Fruit fly (Drosophila melanogaster): ENCODE measurements around the gene mRpL36.

The mRpL36 gene

dm6 chr3L:8124481-8125359 lies at the start of gene mRpL36, which contains the start of gene CG7550:
Gene mRpL36, minus strand, starts transcription at chr3L:8125132.
Gene CG7550, minus strand, starts transcription at chr3L:8124531.
- TF ChIP-seq E2f2 (GFP tag; IDR thresholded peaks at IDR 0.05) = peak; percentile 55; the same call in 1 of the 2 replicates
- no peak for TF ChIP-seq Kr (GFP tag; optimal IDR thresholded peaks at IDR 0.05)
- peak; percentile 21 for TF ChIP-seq CG2116 (GFP tag; optimal IDR thresholded peaks at IDR 0.05)
- TF ChIP-seq CG18619 (GFP tag; optimal IDR thresholded peaks at IDR 0.05) = no peak
- TF ChIP-seq peb (GFP tag; IDR thresholded peaks at IDR 0.05) = no peak
- TF ChIP-seq Dp (GFP tag; optimal IDR thresholded peaks at IDR 0.05) = peak; percentile 47
- TF ChIP-seq Hr51 (GFP tag; optimal IDR thresholded peaks at IDR 0.05) = peak in 1 of 2 experiments; percentile 13
- TF ChIP-seq Med (GFP tag) = peak; percentile 55
- 0 out of 2 replicates have a peak, but pooled peaks have one; percentile 6 for TF ChIP-seq amos (GFP tag; IDR thresholded peaks at IDR 0.05; ENCODE audit: partially characterized antibody)
- TF ChIP-seq CG10267 (tag; optimal IDR thresholded peaks at IDR 0.05) = peak; percentile 67
- no peak for TF ChIP-seq cas (GFP tag; IDR thresholded peaks at IDR 0.05)
- TF ChIP-seq HLH4C (GFP tag; IDR thresholded peaks at IDR 0.05; ENCODE audit: partially characterized antibody) = 0 out of 3 replicates have a peak, but pooled peaks have one; percentile 26
- no peak for TF ChIP-seq ro (GFP tag; IDR thresholded peaks at IDR 0.05)
- TF ChIP-seq CG2678 (tag; optimal IDR thresholded peaks at IDR 0.05) = no peak
- TF ChIP-seq MBD-R2 (GFP tag; IDR thresholded peaks at IDR 0.05) = peak; percentile 48; the same call in 1 of the 2 replicates
- no peak for TF ChIP-seq CG9817 (tag; optimal IDR thresholded peaks at IDR 0.05)
- TF ChIP-seq CG4282 (GFP tag; optimal IDR thresholded peaks at IDR 0.05) = no peak
- TF ChIP-seq CG2120 (GFP tag; optimal IDR thresholded peaks at IDR 0.05) = no peak
- TF ChIP-seq slbo (GFP tag; IDR thresholded peaks at IDR 0.05) = 0 out of 2 replicates have a peak, but pooled peaks have one; percentile 41
- peak in 1 of 2 experiments; percentile 67 for TF ChIP-seq crp (GFP tag; optimal IDR thresholded peaks at IDR 0.05)
- TF ChIP-seq prd (optimal IDR thresholded peaks at IDR 0.05) = no peak
- TF ChIP-seq prd (GFP tag; IDR thresholded peaks at IDR 0.05) = 0 out of 3 replicates have a peak, but pooled peaks have one; percentile 16
- peak; percentile 26 for TF ChIP-seq CG15514 (GFP tag; optimal IDR thresholded peaks at IDR 0.05)
- TF ChIP-seq Dfd (GFP tag; optimal IDR thresholded peaks at IDR 0.05) = no peak
- TF ChIP-seq Ets65A (GFP tag) = no peak
- no peak for TF ChIP-seq CG6854 (GFP tag; optimal IDR thresholded peaks at IDR 0.05)
- TF ChIP-seq en (GFP tag; optimal IDR thresholded peaks at IDR 0.05) = no peak
- peak; percentile 1 for TF ChIP-seq slp2 (GFP tag; optimal IDR thresholded peaks at IDR 0.05)
- TF ChIP-seq NC2α (GFP tag; optimal IDR thresholded peaks at IDR 0.05) = no peak
- no peak for TF ChIP-seq CG14667 (GFP tag; IDR thresholded peaks at IDR 0.05)
- TF ChIP-seq stwl (tag; optimal IDR thresholded peaks at IDR 0.05) = peak; percentile 20
- TF ChIP-seq pzg (GFP tag; optimal IDR thresholded peaks at IDR 0.05) = peak; percentile 10
- peak in 1 of 2 experiments; percentile 91 for TF ChIP-seq Pdp1 (GFP tag; optimal IDR thresholded peaks at IDR 0.05)
- 0 out of 3 replicates have a peak, but pooled peaks have one; percentile 10 for TF ChIP-seq row (GFP tag; IDR thresholded peaks at IDR 0.05)
- TF ChIP-seq Dref (GFP tag; IDR thresholded peaks at IDR 0.05) = peak; percentile 68
- TF ChIP-seq sens (GFP tag) = peak; percentile 28
- TF ChIP-seq CG12659 (GFP tag; optimal IDR thresholded peaks at IDR 0.05) = peak; percentile 24

- TF ChIP-seq sens (GFP tag) (peak; percentile 21), ase (GFP tag; IDR thresholded peaks at IDR 0.05) (no peak), abd-A (tag; optimal IDR thresholded peaks at IDR 0.05) (no peak), chinmo (GFP tag; IDR thresholded peaks at IDR 0.05; ENCODE audit: partially characterized antibody) (0 out of 4 replicates have a peak, but pooled peaks have one; percentile 50), Deaf1 (tag; optimal IDR thresholded peaks at IDR 0.05) (peak; percentile 67), Pdp1 (GFP tag; optimal IDR thresholded peaks at IDR 0.05) (no peak), CG12942 (GFP tag; optimal IDR thresholded peaks at IDR 0.05) (no peak)
These were observed 40.5 kb upstream of the mRpL36 start, which contains the start of gene CG13675 for dm6 chr3L:8165436-8165835. Gene CG13675, minus strand, starts transcription at chr3L:8165518.

Measured in whole organism, embryonic.